Fruit fly (Drosophila melanogaster) whole organism, embryonic: Measurements from ENCODE around the gene CG9706.

Experiments
- Antp ChIP-seq: fragments of 200-800 bp; sonication (Bioruptor generic); optimal IDR thresholded peaks from 3 replicates; lab custom pipeline; 2016; ENCODE audit warnings: missing biosample characterization, missing genetic modification characterization
- C15 ChIP-seq: fragments of 200-800 bp; sonication (Bioruptor generic); IDR thresholded peaks from 3 replicates; pipeline ENCODE4 v1.3.6; 2022; ENCODE audit warnings: missing biosample characterization, missing genetic modification characterization
- CG11456 ChIP-seq: fragments of 200-800 bp; sonication (Bioruptor generic); IDR thresholded peaks from 3 replicates; pipeline ENCODE4 v1.3.6; 2022; ENCODE audit warnings: missing biosample characterization, missing genetic modification characterization
- CG11504 ChIP-seq: fragments of 200-800 bp; sonication (Bioruptor generic); optimal IDR thresholded peaks from 3 replicates; lab custom pipeline; 2019; ENCODE audit warnings: missing biosample characterization, mild to moderate bottlenecking, missing genetic modification characterization, moderate library complexity
- CG12299 ChIP-seq: fragments of 200-800 bp; sonication (Bioruptor generic); optimal IDR thresholded peaks from 2 replicates; lab custom pipeline; 2018; ENCODE audit warnings: missing biosample characterization, mild to moderate bottlenecking, missing genetic modification characterization
- CG14441 ChIP-seq: fragments of 200-800 bp; sonication (Bioruptor generic); IDR thresholded peaks from 2 replicates; pipeline ENCODE4 v1.3.6; 2022; ENCODE audit warnings: missing biosample characterization, missing genetic modification characterization
- CG15696 ChIP-seq: fragments of 200-800 bp; sonication (Bioruptor generic); optimal IDR thresholded peaks from 2 replicates; lab custom pipeline; 2019; ENCODE audit warnings: missing biosample characterization, mild to moderate bottlenecking, missing genetic modification characterization, moderate library complexity
- CG18619 ChIP-seq: fragments of 200-800 bp; sonication (Bioruptor generic); optimal IDR thresholded peaks from 3 replicates; lab custom pipeline; 2017; ENCODE audit warnings: missing biosample characterization, mild to moderate bottlenecking, missing genetic modification characterization
- CG2129 ChIP-seq: fragments of 200-800 bp; sonication (Bioruptor generic); IDR thresholded peaks from 2 replicates; pipeline ENCODE4 v1.3.6; 2022; ENCODE audit warnings: missing biosample characterization, missing genetic modification characterization; ENCODE audit not compliant: partially characterized antibody
- CG2678 ChIP-seq: fragments of 200-800 bp; sonication (Bioruptor generic); optimal IDR thresholded peaks from 3 replicates; lab custom pipeline; 2019; ENCODE audit warnings: missing biosample characterization, mild to moderate bottlenecking, missing genetic modification characterization, moderate library complexity
- CG2875 ChIP-seq: fragments of 200-800 bp; sonication (Bioruptor generic); optimal IDR thresholded peaks from 2 replicates; lab custom pipeline; 2017; ENCODE audit warnings: missing biosample characterization, mild to moderate bottlenecking, missing genetic modification characterization, missing genetic modification reagents
- CG4730 ChIP-seq: fragments of 200-800 bp; sonication (Bioruptor generic); IDR thresholded peaks from 2 replicates; pipeline ENCODE4 v1.3.6; 2022; ENCODE audit warnings: missing biosample characterization, missing genetic modification characterization
- CG6272 ChIP-seq: fragments of 200-800 bp; sonication (Bioruptor generic); IDR thresholded peaks from 2 replicates; pipeline ENCODE4 v1.3.6; 2022; ENCODE audit warnings: missing biosample characterization, missing genetic modification characterization
- CG6654 ChIP-seq: fragments of 200-800 bp; sonication (Bioruptor generic); optimal IDR thresholded peaks from 2 replicates; lab custom pipeline; 2017; ENCODE audit warnings: missing biosample characterization, mild to moderate bottlenecking, missing genetic modification characterization
- CG6683 ChIP-seq: fragments of 200-800 bp; sonication (Bioruptor generic); optimal IDR thresholded peaks from 2 replicates; lab custom pipeline; 2017; ENCODE audit warnings: missing biosample characterization, mild to moderate bottlenecking, missing genetic modification characterization, missing genetic modification reagents
- CG6689 ChIP-seq: fragments of 200-800 bp; sonication (Bioruptor generic); IDR thresholded peaks from 2 replicates; pipeline ENCODE4 v1.3.6; 2022; ENCODE audit warnings: missing biosample characterization, missing genetic modification characterization
- CG6765 ChIP-seq: fragments of 200-800 bp; sonication (Bioruptor generic); optimal IDR thresholded peaks from 3 replicates; lab custom pipeline; 2017; ENCODE audit warnings: missing biosample characterization, mild to moderate bottlenecking, missing genetic modification characterization
- CG8281 ChIP-seq: fragments of 200-800 bp; sonication (Bioruptor generic); optimal IDR thresholded peaks from 2 replicates; lab custom pipeline; 2018; ENCODE audit warnings: missing biosample characterization, mild to moderate bottlenecking, missing genetic modification characterization, moderate library complexity
- CG8478 ChIP-seq: fragments of >200 bp; optimal IDR thresholded peaks from 2 replicates; lab custom pipeline; 2018
- CG9215 ChIP-seq: fragments of 200-800 bp; sonication (Bioruptor generic); IDR thresholded peaks from 2 replicates; pipeline ENCODE4 v1.3.6; 2022; ENCODE audit warnings: missing biosample characterization, missing genetic modification characterization
- Deaf1 ChIP-seq: fragments of 200-800 bp; optimal IDR thresholded peaks from 3 replicates; lab custom pipeline; 2019; ENCODE audit warnings: missing biosample characterization, mild to moderate bottlenecking, missing genetic modification characterization, moderate library complexity
- Doc3 ChIP-seq: fragments of 200-800 bp; sonication (Bioruptor generic); IDR thresholded peaks from 3 replicates; pipeline ENCODE4 v1.3.6; 2022; ENCODE audit warnings: missing biosample characterization, missing genetic modification characterization; ENCODE audit not compliant: partially characterized antibody
- Fer2 ChIP-seq: fragments of 200-800 bp; sonication (Bioruptor generic); optimal IDR thresholded peaks from 2 replicates; lab custom pipeline; 2018; ENCODE audit warnings: missing biosample characterization, mild to moderate bottlenecking, missing genetic modification characterization, moderate library complexity
- HHEX ChIP-seq: fragments of 200-800 bp; sonication (Bioruptor generic); optimal IDR thresholded peaks from 3 replicates; lab custom pipeline; 2017; ENCODE audit warnings: missing biosample characterization, mild to moderate bottlenecking, missing genetic modification characterization, missing genetic modification reagents
- Hr3 ChIP-seq: fragments of 200-800 bp; sonication (Bioruptor generic); optimal IDR thresholded peaks from 3 replicates; lab custom pipeline; 2016; ENCODE audit warnings: missing biosample characterization, missing genetic modification characterization
- Hr39 ChIP-seq: fragments of >200 bp; optimal IDR thresholded peaks from 2 replicates; lab custom pipeline; 2017
- Meics ChIP-seq: fragments of 200-800 bp; sonication (Bioruptor generic); optimal IDR thresholded peaks from 2 replicates; lab custom pipeline; 2017; ENCODE audit warnings: missing biosample characterization, mild to moderate bottlenecking, missing genetic modification characterization
- Six4 ChIP-seq: fragments of 200-800 bp; sonication (Bioruptor generic); optimal IDR thresholded peaks from 2 replicates; lab custom pipeline; 2016; ENCODE audit warnings: missing biosample characterization, missing genetic modification characterization
- Xbp1 ChIP-seq: fragments of 200-800 bp; sonication (Bioruptor generic); optimal IDR thresholded peaks from 3 replicates; lab custom pipeline; 2016; ENCODE audit warnings: missing biosample characterization, mild to moderate bottlenecking, missing genetic modification characterization
- bcd ChIP-seq: fragments of 200-800 bp; sonication (Bioruptor generic); optimal IDR thresholded peaks from 2 replicates; lab custom pipeline; 2017; ENCODE audit warnings: missing biosample characterization, mild to moderate bottlenecking, missing genetic modification characterization
- crp ChIP-seq, 2 experiments: fragments of 200-800 bp; sonication (Bioruptor generic); optimal IDR thresholded peaks; 2 replicates in 1 of 2; 3 replicates in 1 of 2; lab custom pipeline; 2017; ENCODE audit warnings: missing biosample characterization in 2 of 2, missing genetic modification characterization in 2 of 2, mild to moderate bottlenecking in 1 of 2, moderate library complexity in 1 of 2
- danr ChIP-seq: fragments of 200-800 bp; sonication (Bioruptor generic); IDR thresholded peaks from 2 replicates; pipeline ENCODE4 v1.3.6; 2022; ENCODE audit warnings: missing biosample characterization, missing genetic modification characterization
- emc ChIP-seq: fragments of 200-800 bp; sonication (Bioruptor generic); optimal IDR thresholded peaks from 2 replicates; lab custom pipeline; 2016; ENCODE audit warnings: missing biosample characterization, missing genetic modification characterization
- ems ChIP-seq: fragments of 200-800 bp; sonication (Bioruptor generic); optimal IDR thresholded peaks from 3 replicates; lab custom pipeline; 2016; ENCODE audit warnings: missing biosample characterization, missing genetic modification characterization
- fd64A ChIP-seq: fragments of 200-800 bp; sonication (Bioruptor generic); optimal IDR thresholded peaks from 3 replicates; lab custom pipeline; 2018; ENCODE audit warnings: missing biosample characterization, mild to moderate bottlenecking, missing genetic modification characterization
- fu2 ChIP-seq: fragments of 200-800 bp; sonication (Bioruptor generic); optimal IDR thresholded peaks from 2 replicates; lab custom pipeline; 2016; ENCODE audit warnings: missing biosample characterization, missing genetic modification characterization
- gro ChIP-seq: fragments of 200-800 bp; sonication (Bioruptor generic); optimal IDR thresholded peaks from 2 replicates; lab custom pipeline; 2016; ENCODE audit warnings: missing biosample characterization, missing genetic modification characterization
- her ChIP-seq: fragments of 200-800 bp; sonication (Bioruptor generic); optimal IDR thresholded peaks from 2 replicates; lab custom pipeline; 2016; ENCODE audit warnings: missing biosample characterization, missing genetic modification characterization
- insv ChIP-seq, 2 experiments: fragments of 200-800 bp; sonication (Bioruptor generic); optimal IDR thresholded peaks; 3 replicates each; lab custom pipeline; 2016 to 2018; ENCODE audit warnings: missing biosample characterization in 2 of 2, missing genetic modification characterization in 2 of 2
- lmd ChIP-seq: fragments of 200-800 bp; sonication (Bioruptor generic); IDR thresholded peaks from 2 replicates; pipeline ENCODE4 v1.3.6; 2022; ENCODE audit warnings: missing biosample characterization, missing genetic modification characterization
- nerfin-1 ChIP-seq: fragments of 200-800 bp; sonication (Bioruptor generic); optimal IDR thresholded peaks from 3 replicates; lab custom pipeline; 2019; ENCODE audit warnings: missing biosample characterization, mild to moderate bottlenecking, missing genetic modification characterization, moderate library complexity
- onecut ChIP-seq: fragments of 200-800 bp; sonication (Bioruptor generic); IDR thresholded peaks from 2 replicates; pipeline ENCODE4 v1.3.6; 2022; ENCODE audit warnings: missing biosample characterization, missing genetic modification characterization
- otp ChIP-seq: fragments of 200-800 bp; sonication (Bioruptor generic); IDR thresholded peaks from 3 replicates; pipeline ENCODE4, ENCODE4 v1.3.6; 2022; ENCODE audit warnings: missing biosample characterization, missing genetic modification characterization
- prd ChIP-seq, 3 experiments: fragments of >200 bp in 2 of 3; fragments of 200-800 bp in 1 of 3; sonication (Bioruptor generic) in 1 of 3; optimal IDR thresholded peaks in 2 of 3; IDR thresholded peaks in 1 of 3; 2 replicates in 2 of 3; 3 replicates in 1 of 3; pipeline versions ENCODE4 v1.3.6 to Lab custom; 2017 to 2022; ENCODE audit warnings: missing biosample characterization in 1 of 3, missing genetic modification characterization in 1 of 3
- row ChIP-seq: fragments of 200-800 bp; sonication (Bioruptor generic); IDR thresholded peaks from 3 replicates; pipeline ENCODE4 v1.3.6; 2022; ENCODE audit warnings: missing biosample characterization, missing genetic modification characterization
- sisA ChIP-seq: fragments of 200-800 bp; sonication (Bioruptor generic); IDR thresholded peaks from 2 replicates; pipeline ENCODE4 v1.3.6; 2022; ENCODE audit warnings: missing biosample characterization, missing genetic modification characterization
- so ChIP-seq: fragments of 200-800 bp; sonication (Bioruptor generic); IDR thresholded peaks from 3 replicates; pipeline ENCODE4 v1.3.6; 2022; ENCODE audit warnings: missing biosample characterization, missing genetic modification characterization
- sr ChIP-seq: fragments of 200-800 bp; sonication (Bioruptor generic); IDR thresholded peaks from 3 replicates; pipeline ENCODE4 v1.3.6; 2022; ENCODE audit warnings: missing biosample characterization, missing genetic modification characterization
- twi ChIP-seq: fragments of 200-800 bp; optimal IDR thresholded peaks from 2 replicates; lab custom pipeline; 2019; ENCODE audit warnings: missing biosample characterization, mild to moderate bottlenecking, missing genetic modification characterization, moderate library complexity
- wdn ChIP-seq: fragments of 200-800 bp; sonication (Bioruptor generic); IDR thresholded peaks from 2 replicates; pipeline ENCODE4 v1.3.6; 2022; ENCODE audit warnings: missing biosample characterization, missing genetic modification characterization

The CG9706 gene

DNA sequence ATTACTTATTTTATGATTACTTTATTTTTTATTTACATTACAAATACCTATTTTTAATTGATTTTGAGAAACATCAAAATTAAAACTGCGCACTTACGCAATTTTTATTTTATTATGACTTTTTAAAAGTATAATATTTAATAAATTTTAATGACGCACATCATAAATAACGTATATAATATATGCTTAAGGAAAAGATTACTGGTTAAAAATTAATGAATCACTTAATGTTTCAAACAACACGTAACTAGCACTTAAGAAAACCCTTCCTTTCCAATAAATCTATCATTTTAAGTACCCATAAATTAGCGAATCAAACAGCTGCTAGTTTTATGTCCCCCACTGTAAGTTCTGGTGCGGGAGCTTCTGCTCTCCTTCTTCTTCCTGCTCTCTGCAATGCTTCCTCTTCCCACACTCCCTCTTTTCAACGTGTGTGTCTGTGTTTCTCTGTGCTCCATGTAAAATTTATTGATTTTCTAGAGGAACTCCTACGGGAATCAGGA, 24.1 kb downstream of the CG9706 start:
- TF ChIP-seq CG18619 (GFP tag; lab: Kevin White, UChicago) = peak; percentile 81
- TF ChIP-seq Deaf1 (tag; lab: Kevin White, UChicago) = no peak
- no peak for TF ChIP-seq Hr39 (lab: Kevin White, UChicago)
- peak; percentile 71 for TF ChIP-seq Hr3 (GFP tag; lab: Kevin White, UChicago)
- TF ChIP-seq bcd = peak; percentile 69
- no peak for TF ChIP-seq her (GFP tag; lab: Kevin White, UChicago)
- peak; percentile 23 for TF ChIP-seq CG8281
- TF ChIP-seq CG6272 = no peak; the same call in 1 of the 2 replicates
- TF ChIP-seq fu2 (GFP tag; lab: Kevin White, UChicago) = no peak
- TF ChIP-seq CG9215 (GFP tag; lab: Robert Waterston, UW) = peak; percentile 48
- TF ChIP-seq CG6654 (GFP tag; lab: Kevin White, UChicago) = peak; percentile 47
- 0 out of 2 replicates have a peak, but pooled peaks have one; percentile 21 for TF ChIP-seq CG14441 (GFP tag; lab: Robert Waterston, UW)
- TF ChIP-seq Xbp1 = peak; percentile 64
- TF ChIP-seq lmd = peak; percentile 50; the same call in 1 of the 2 replicates
- TF ChIP-seq gro (GFP tag; lab: Kevin White, UChicago) = no peak
- TF ChIP-seq CG11456 (GFP tag; lab: Robert Waterston, UW) = peak; percentile 67; the same call in 2 of the 3 replicates
- TF ChIP-seq CG2678 (tag; lab: Kevin White, UChicago) = peak; percentile 90
- peak; percentile 91 for TF ChIP-seq onecut (GFP tag; lab: Robert Waterston, UW)
- TF ChIP-seq CG2875 (GFP tag; lab: Kevin White, UChicago) = peak; percentile 20
- TF ChIP-seq CG6689 (GFP tag; lab: Robert Waterston, UW) = peak; percentile 61
- no peak for TF ChIP-seq prd (optimal IDR thresholded peaks at IDR 0.05; lab: Kevin White, UChicago)
- peak; percentile 59; the same call in 1 of the 3 replicates for TF ChIP-seq prd (GFP tag; IDR thresholded peaks at IDR 0.05; lab: Robert Waterston, UW)
- TF ChIP-seq wdn (GFP tag; lab: Robert Waterston, UW) = 0 out of 2 replicates have a peak, but pooled peaks have one; percentile 3
- peak; percentile 25 for TF ChIP-seq twi (tag; lab: Kevin White, UChicago)
- TF ChIP-seq sr (GFP tag; lab: Robert Waterston, UW) = no peak
- peak; percentile 29 for TF ChIP-seq CG15696
- TF ChIP-seq CG6683 (GFP tag; lab: Kevin White, UChicago) = peak; percentile 60
- TF ChIP-seq otp (GFP tag; lab: Robert Waterston, UW) = no peak
- TF ChIP-seq Six4 (GFP tag; lab: Kevin White, UChicago) = peak; percentile 30
- TF ChIP-seq Doc3 = no peak
- TF ChIP-seq Antp (GFP tag; lab: Kevin White, UChicago) = no peak
- TF ChIP-seq danr (GFP tag; lab: Robert Waterston, UW) = no peak
- no peak for TF ChIP-seq CG8478
- TF ChIP-seq crp (GFP tag; optimal IDR thresholded peaks at IDR 0.05; lab: Kevin White, UChicago) = peak in 1 of 2 experiments; percentile 10
- peak; percentile 87 for TF ChIP-seq CG11504
- TF ChIP-seq C15 = no peak
- peak; percentile 82 for TF ChIP-seq Meics
- TF ChIP-seq HHEX (GFP tag; lab: Kevin White, UChicago) = peak; percentile 67
- TF ChIP-seq fd64A (GFP tag; lab: Kevin White, UChicago) = no peak
- TF ChIP-seq insv (GFP tag; optimal IDR thresholded peaks at IDR 0.05; lab: Kevin White, UChicago) = no peak
- TF ChIP-seq emc = no peak
- TF ChIP-seq so (GFP tag; lab: Robert Waterston, UW) = no peak
- TF ChIP-seq nerfin-1 (tag; lab: Kevin White, UChicago) = peak; percentile 36
- peak; percentile 39 for TF ChIP-seq CG6765 (GFP tag; lab: Kevin White, UChicago)
- no peak for TF ChIP-seq CG12299 (tag; lab: Kevin White, UChicago)
- no peak for TF ChIP-seq ems (GFP tag; lab: Kevin White, UChicago)
- TF ChIP-seq Fer2 (tag; lab: Kevin White, UChicago) = peak; percentile 28
- no peak for TF ChIP-seq CG2129 (GFP tag; lab: Robert Waterston, UW)
- peak; percentile 28; the same call in 1 of the 2 replicates for TF ChIP-seq sisA
- peak; percentile 34; the same call in 1 of the 2 replicates for TF ChIP-seq CG4730 (GFP tag; lab: Robert Waterston, UW)
- peak; percentile 70 for TF ChIP-seq row
